Worm (Caenorhabditis elegans) whole organism, early embryonic: ENCODE measurements around the gene czw-1.

Experiments used
- B0310.2 ChIP-seq: sonication (generic microtip); optimal IDR thresholded peaks from 2 replicates; lab custom pipeline; 2016; ENCODE audit warnings: mild to moderate bottlenecking, missing genetic modification characterization, missing compliant biosample characterization
- F13C5.2 ChIP-seq: sonication (generic microtip); optimal IDR thresholded peaks from 2 replicates; lab custom pipeline; 2017; ENCODE audit warnings: mild to moderate bottlenecking, missing genetic modification characterization, inconsistent platforms, missing compliant biosample characterization
- aly-1 ChIP-seq: sonication (generic microtip); optimal IDR thresholded peaks from 2 replicates; lab custom pipeline; 2016; ENCODE audit warnings: missing genetic modification characterization, missing compliant biosample characterization
- ama-1 ChIP-seq: fragments of 150-350 bp; optimal IDR thresholded peaks from 2 replicates; lab custom pipeline; 2014
- ceh-13 ChIP-seq: fragments of 200-800 bp; sonication (Bioruptor generic); optimal IDR thresholded peaks from 2 replicates; lab custom pipeline; 2018; ENCODE audit warnings: mild to moderate bottlenecking, missing genetic modification characterization, missing compliant biosample characterization
- ceh-36 ChIP-seq: sonication (generic microtip); optimal IDR thresholded peaks from 2 replicates; lab custom pipeline; 2016; ENCODE audit warnings: missing genetic modification characterization, inconsistent platforms, missing compliant biosample characterization
- ets-7 ChIP-seq: sonication (generic microtip); optimal IDR thresholded peaks from 2 replicates; lab custom pipeline; 2016; ENCODE audit warnings: missing genotype, missing genetic modification characterization, missing compliant biosample characterization
- flt-1 ChIP-seq: fragments of 200-800 bp; sonication (Bioruptor generic); IDR thresholded peaks from 2 replicates; pipeline ENCODE4 v1.3.6; 2022; ENCODE audit warnings: missing genetic modification characterization, missing compliant biosample characterization
- hmbx-1 ChIP-seq: sonication (generic microtip); optimal IDR thresholded peaks from 2 replicates; lab custom pipeline; 2016; ENCODE audit warnings: mild to moderate bottlenecking, missing genetic modification characterization, missing compliant biosample characterization
- hmg-4 ChIP-seq: fragments of 200-800 bp; sonication (Bioruptor generic); optimal IDR thresholded peaks from 2 replicates; lab custom pipeline; 2018; ENCODE audit warnings: mild to moderate bottlenecking, missing genetic modification characterization, missing compliant biosample characterization
- hnd-1 ChIP-seq: sonication (generic microtip); optimal IDR thresholded peaks from 2 replicates; lab custom pipeline; 2016; ENCODE audit warnings: missing genetic modification characterization, missing compliant biosample characterization
- pes-1 ChIP-seq: fragments of 200-800 bp; sonication (Bioruptor generic); IDR thresholded peaks from 2 replicates; pipeline ENCODE4 v1.3.6; 2022; ENCODE audit warnings: missing genetic modification reagents, missing genetic modification characterization, missing compliant biosample characterization
- scrt-1 ChIP-seq: fragments of 200-800 bp; sonication (Bioruptor generic); IDR thresholded peaks from 2 replicates; pipeline ENCODE4 v1.3.6; 2022; ENCODE audit warnings: missing genetic modification characterization, missing compliant biosample characterization
- sea-1 ChIP-seq: fragments of 200-800 bp; sonication (Bioruptor generic); conservative IDR thresholded peaks from 2 replicates; pipeline ENCODE4 v1.3.6; 2022; ENCODE audit warnings: missing genetic modification characterization, missing compliant biosample characterization
- tbx-11 ChIP-seq: fragments of 200-800 bp; sonication (Bioruptor generic); IDR thresholded peaks from 2 replicates; pipeline ENCODE4 v1.3.6; 2022; ENCODE audit warnings: missing genetic modification characterization, missing compliant biosample characterization
- tbx-37 ChIP-seq: fragments of 200-800 bp; sonication (Bioruptor generic); conservative IDR thresholded peaks from 2 replicates; pipeline ENCODE4 v1.3.6; 2022; ENCODE audit warnings: missing genetic modification reagents, missing genetic modification characterization, missing compliant biosample characterization
- tra-4 ChIP-seq: sonication (generic microtip); optimal IDR thresholded peaks from 2 replicates; lab custom pipeline; 2017; ENCODE audit warnings: missing genetic modification characterization, missing compliant biosample characterization

The czw-1 gene

DNA sequence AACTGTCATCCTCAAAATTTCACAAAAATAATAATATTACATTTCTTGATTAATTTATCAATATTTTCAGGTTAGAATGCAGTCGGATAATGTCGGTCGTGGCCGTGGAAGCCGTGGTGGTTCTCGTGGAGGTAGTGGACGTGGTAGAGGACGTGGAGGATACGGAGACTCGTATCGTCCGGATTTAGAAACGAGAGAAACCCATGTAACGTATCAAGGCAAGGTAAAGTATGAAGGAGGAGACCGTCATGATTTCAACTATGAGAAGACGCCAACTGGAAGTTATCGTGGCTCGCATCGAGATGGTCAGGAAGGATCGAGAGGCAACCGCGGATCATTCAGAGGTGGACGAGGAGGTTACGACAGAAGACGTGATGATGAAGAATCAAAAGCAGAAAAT is 10.9 kb upstream of the czw-1 start, which contains the start of gene frpr-10:
TSS of gene frpr-10 (plus strand) at position 301 of the 400 bp plus-strand sequence.
- TF ChIP-seq ceh-13 (GFP tag; lab: Kevin White, UChicago) (no peak), tbx-11 (GFP tag; lab: Robert Waterston, UW) (no peak), aly-1 (tag; lab: Kevin White, UChicago) (no peak), tbx-37 (no peak), sea-1 (GFP tag; lab: Robert Waterston, UW) (no peak), pes-1 (GFP tag; lab: Robert Waterston, UW) (no peak), ama-1 (no peak), tra-4 (tag; lab: Kevin White, UChicago) (no peak), hmg-4 (GFP tag; lab: Kevin White, UChicago) (no peak), hmbx-1 (tag; lab: Kevin White, UChicago) (no peak), hnd-1 (tag; lab: Kevin White, UChicago) (no peak), ceh-36 (tag; lab: Kevin White, UChicago) (no peak), scrt-1 (GFP tag; lab: Robert Waterston, UW) (no peak)

DNA sequence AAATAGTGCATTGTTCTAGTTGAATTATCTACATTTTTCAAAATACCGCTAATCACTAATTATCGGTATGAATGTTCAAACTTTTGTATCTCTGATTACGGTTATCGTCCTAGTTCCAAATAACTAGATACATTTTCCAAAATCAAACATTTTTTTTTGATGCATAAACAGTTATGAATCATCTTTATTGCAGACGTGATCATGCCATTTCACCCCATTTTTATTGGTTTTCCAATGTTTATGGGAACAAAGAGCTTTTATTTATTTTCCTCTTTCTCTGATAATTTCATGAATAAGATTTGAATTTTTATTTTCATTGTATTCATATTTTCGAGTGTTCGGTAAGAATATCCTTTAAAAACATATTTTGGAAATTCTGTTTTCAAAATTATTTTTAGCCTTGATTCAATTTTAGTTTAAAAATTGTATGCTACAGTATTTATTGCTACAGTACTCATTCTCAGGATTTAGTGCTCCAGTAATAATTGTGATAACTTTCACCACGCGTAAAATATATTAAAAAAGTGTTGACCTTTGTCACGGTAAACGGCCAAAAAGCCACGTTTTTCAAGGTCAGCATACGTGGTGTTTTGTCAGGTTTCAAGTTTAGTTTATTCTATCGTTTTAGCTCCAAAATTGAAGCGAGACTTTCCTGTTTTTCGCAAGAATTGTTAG is 10.2 kb upstream of the czw-1 start, which contains the start of gene csr-1:
TSS of gene csr-1 (plus strand) at position 625 of the 675 bp plus-strand sequence.
- TF ChIP-seq ceh-36 (tag; lab: Kevin White, UChicago) (no peak), ama-1 (no peak), tbx-11 (GFP tag; lab: Robert Waterston, UW) (no peak), scrt-1 (GFP tag; lab: Robert Waterston, UW) (no peak), hmg-4 (GFP tag; lab: Kevin White, UChicago) (no peak), flt-1 (no peak), tbx-37 (no peak), sea-1 (GFP tag; lab: Robert Waterston, UW) (no peak), aly-1 (tag; lab: Kevin White, UChicago) (no peak)

DNA sequence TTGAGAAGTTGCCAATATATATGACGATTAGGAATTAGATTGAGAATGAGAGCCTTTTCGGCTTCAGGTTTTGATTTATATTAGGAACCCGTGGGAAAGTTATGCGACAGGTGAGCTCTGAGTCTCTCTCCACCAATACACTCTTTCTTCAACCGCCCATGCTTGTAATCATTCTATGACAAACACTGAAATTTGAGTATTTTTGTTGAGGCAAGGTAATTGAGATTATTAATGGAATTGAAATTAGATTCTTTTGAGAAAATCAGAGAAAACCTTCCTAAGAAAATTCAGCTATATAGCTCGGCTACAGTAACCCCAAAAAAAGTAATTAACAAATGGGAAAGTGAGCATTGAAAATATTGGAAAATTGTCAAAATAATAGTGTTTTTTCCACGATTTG is 9.2 kb upstream of the czw-1 start, which contains the start of gene ceh-19:
TSS of gene ceh-19 (minus strand) at position 101 of the 400 bp plus-strand sequence.
- no peak for TF ChIP-seq tbx-37
- no peak for TF ChIP-seq sea-1 (GFP tag; lab: Robert Waterston, UW)
- TF ChIP-seq B0310.2 = no peak
- no peak for TF ChIP-seq ceh-36 (tag; lab: Kevin White, UChicago)
- TF ChIP-seq hnd-1 (tag; lab: Kevin White, UChicago) = no peak
- TF ChIP-seq ama-1 = no peak
- no peak for TF ChIP-seq F13C5.2
- TF ChIP-seq ceh-13 (GFP tag; lab: Kevin White, UChicago) = no peak
- no peak for TF ChIP-seq aly-1 (tag; lab: Kevin White, UChicago)
- TF ChIP-seq tra-4 (tag; lab: Kevin White, UChicago) = no peak
- TF ChIP-seq hmbx-1 (tag; lab: Kevin White, UChicago) = no peak
- TF ChIP-seq hmg-4 (GFP tag; lab: Kevin White, UChicago) = no peak
- TF ChIP-seq ets-7 (tag; lab: Kevin White, UChicago) = no peak

DNA sequence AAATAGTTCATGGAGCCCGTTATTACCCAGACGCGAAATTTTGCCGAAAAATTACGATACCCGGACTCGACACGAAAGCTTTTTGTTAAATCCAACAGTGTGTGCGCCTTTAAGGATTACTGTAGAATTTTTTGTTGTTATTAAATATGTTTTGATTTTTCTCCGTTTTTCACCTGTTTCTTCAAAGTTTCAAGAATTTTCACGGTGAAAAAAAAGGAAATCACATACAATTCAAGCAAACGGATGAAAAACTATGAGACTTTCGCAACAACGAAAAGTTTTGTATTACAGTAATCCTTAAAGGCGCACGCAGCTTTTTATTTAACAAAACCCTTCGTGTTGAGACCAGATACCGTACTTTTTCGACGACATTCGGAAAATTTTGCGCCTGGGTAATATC is 7.4 kb upstream of the czw-1 start:
- TF ChIP-seq tbx-37 = no peak
- TF ChIP-seq sea-1 (GFP tag; lab: Robert Waterston, UW) = no peak
- TF ChIP-seq B0310.2 = no peak
- no peak for TF ChIP-seq ceh-36 (tag; lab: Kevin White, UChicago)
- no peak for TF ChIP-seq aly-1 (tag; lab: Kevin White, UChicago)
- TF ChIP-seq hmg-4 (GFP tag; lab: Kevin White, UChicago) = no peak
- TF ChIP-seq ama-1 = no peak
- TF ChIP-seq tbx-11 (GFP tag; lab: Robert Waterston, UW) = no peak
- no peak for TF ChIP-seq F13C5.2
- no peak for TF ChIP-seq hnd-1 (tag; lab: Kevin White, UChicago)

DNA sequence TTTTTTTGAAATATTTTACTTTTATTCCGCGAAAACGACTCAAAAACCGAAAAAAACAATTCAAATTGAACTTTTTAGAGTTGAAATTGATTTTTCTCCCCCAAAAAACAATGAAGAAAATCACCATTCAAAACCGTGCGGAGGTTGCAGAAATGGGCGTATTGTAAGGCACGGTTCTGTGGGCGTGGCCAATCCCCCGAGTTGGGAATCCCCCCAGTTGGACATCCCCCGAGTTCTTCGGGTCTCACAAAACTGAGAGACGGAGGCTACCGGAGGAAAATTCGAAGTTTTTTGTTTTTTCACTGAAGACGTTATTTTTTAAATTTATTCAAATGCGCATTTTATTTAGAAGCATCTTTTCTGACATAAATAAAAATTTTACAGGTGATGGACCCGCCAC is 1.7 kb upstream of the czw-1 start, which contains the start of gene mcm-3AP:
TSS of gene mcm-3AP (plus strand) at position 383 of the 400 bp plus-strand sequence.
- TF ChIP-seq scrt-1 (GFP tag; lab: Robert Waterston, UW) = 0 out of 2 replicates have a peak, but pooled peaks have one; percentile 37
- TF ChIP-seq tbx-37 = peak; percentile 72
- TF ChIP-seq pes-1 (GFP tag; lab: Robert Waterston, UW) = peak; percentile 79
- peak; percentile 78 for TF ChIP-seq sea-1 (GFP tag; lab: Robert Waterston, UW)

DNA sequence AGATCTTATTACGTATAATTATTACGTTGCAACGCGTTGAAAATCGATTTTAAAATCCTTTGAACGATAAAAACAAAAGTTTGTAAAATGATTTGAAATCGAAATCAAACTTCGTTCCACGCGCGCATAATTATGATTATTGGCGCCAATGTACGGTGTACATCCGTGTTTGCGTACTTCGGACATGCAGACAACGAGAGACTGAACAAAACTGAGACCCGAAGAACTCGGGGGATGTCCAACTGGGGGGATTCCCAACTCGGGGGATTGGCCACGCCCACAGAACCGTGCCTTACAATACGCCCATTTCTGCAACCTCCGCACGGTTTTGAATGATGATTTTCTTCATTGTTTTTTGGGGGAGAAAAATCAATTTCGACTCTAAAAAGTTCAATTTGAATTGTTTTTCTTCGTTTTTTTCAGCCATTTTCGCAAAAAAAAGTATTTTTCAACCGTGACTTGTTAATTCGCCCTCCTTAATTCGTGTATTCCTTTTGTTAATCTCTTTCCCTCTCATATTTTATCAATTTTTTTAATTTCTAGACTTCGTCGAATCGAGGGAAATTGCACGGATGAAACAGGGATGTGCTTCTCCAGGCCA is 374 bp upstream of the czw-1 start, which contains the start of gene F20D12.12:
TSS of gene F20D12.12 (plus strand) at position 542 of the 601 bp plus-strand sequence.
- peak; percentile 40 for TF ChIP-seq hmg-4 (GFP tag; lab: Kevin White, UChicago)
- TF ChIP-seq pes-1 (GFP tag; lab: Robert Waterston, UW) = peak; percentile 77
- TF ChIP-seq flt-1 = peak; percentile 30; the same call in 1 of the 2 replicates
- TF ChIP-seq F13C5.2 = peak; percentile 44
- TF ChIP-seq sea-1 (GFP tag; lab: Robert Waterston, UW) = 0 out of 2 replicates have a peak, but pooled peaks have one; percentile 37
- TF ChIP-seq tbx-11 (GFP tag; lab: Robert Waterston, UW) = peak; percentile 50; the same call in 1 of the 2 replicates
- peak; percentile 54; the same call in 1 of the 2 replicates for TF ChIP-seq tbx-37
- 0 out of 2 replicates have a peak, but pooled peaks have one; percentile 57 for TF ChIP-seq scrt-1 (GFP tag; lab: Robert Waterston, UW)

DNA sequence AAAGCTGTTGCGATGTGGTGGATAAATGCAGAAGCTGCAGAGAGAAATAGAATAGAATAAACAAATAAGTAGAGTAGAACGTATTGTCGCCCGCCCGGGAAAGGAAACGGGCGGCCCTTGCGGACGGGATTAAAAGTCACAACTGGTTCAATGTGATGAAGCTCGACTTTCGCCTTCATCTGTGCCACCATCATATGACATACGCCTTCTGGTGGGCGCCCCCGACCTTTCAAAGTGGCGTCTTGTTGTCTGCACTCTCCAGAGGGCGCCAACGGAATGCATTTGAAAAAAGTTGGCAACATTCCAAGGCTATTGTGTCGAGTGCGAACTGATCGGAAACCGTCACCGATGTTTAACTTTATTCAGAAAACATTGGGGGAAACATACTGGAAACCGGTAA is 3.4 kb downstream of the czw-1 start:
- TF ChIP-seq F13C5.2 (no peak), pes-1 (GFP tag; lab: Robert Waterston, UW) (no peak), tra-4 (tag; lab: Kevin White, UChicago) (no peak), tbx-11 (GFP tag; lab: Robert Waterston, UW) (no peak), B0310.2 (no peak), sea-1 (GFP tag; lab: Robert Waterston, UW) (no peak), aly-1 (tag; lab: Kevin White, UChicago) (no peak), ceh-36 (tag; lab: Kevin White, UChicago) (no peak), ceh-13 (GFP tag; lab: Kevin White, UChicago) (no peak), hnd-1 (tag; lab: Kevin White, UChicago) (no peak), hmg-4 (GFP tag; lab: Kevin White, UChicago) (no peak), ets-7 (tag; lab: Kevin White, UChicago) (no peak), tbx-37 (no peak), hmbx-1 (tag; lab: Kevin White, UChicago) (no peak)
